Fruit fly (Drosophila melanogaster) whole organism, prepupa: Measurements from ENCODE around the gene CG10164.

Experiments used
- CG4318 ChIP-seq: fragments of 200-800 bp; sonication (Bioruptor generic); optimal IDR thresholded peaks from 3 replicates; lab custom pipeline; 2017; ENCODE audit warnings: missing biosample characterization, mild to moderate bottlenecking, missing genetic modification characterization
- CG6163 ChIP-seq: fragments of 200-800 bp; sonication (Bioruptor generic); IDR thresholded peaks from 3 replicates; pipeline ENCODE4 v1.3.6; 2022; ENCODE audit warnings: missing biosample characterization, missing genetic modification characterization
- Sox102F ChIP-seq: fragments of 200-800 bp; sonication (Bioruptor generic); optimal IDR thresholded peaks from 2 replicates; lab custom pipeline; 2016; ENCODE audit warnings: missing biosample characterization, mild to moderate bottlenecking, missing genetic modification characterization
- esn ChIP-seq: fragments of 200-800 bp; sonication (Bioruptor generic); optimal IDR thresholded peaks from 2 replicates; lab custom pipeline; 2016; ENCODE audit warnings: missing biosample characterization, mild to moderate bottlenecking, missing genetic modification characterization, moderate library complexity
- salr ChIP-seq, 2 experiments: fragments of 200-800 bp; sonication (Bioruptor generic); optimal IDR thresholded peaks; 3 replicates each; lab custom pipeline; 2016 to 2018; ENCODE audit warnings: missing biosample characterization in 2 of 2, missing genetic modification characterization in 2 of 2, mild to moderate bottlenecking in 1 of 2
- topi ChIP-seq: fragments of 200-800 bp; sonication (Bioruptor generic); optimal IDR thresholded peaks from 3 replicates; lab custom pipeline; 2016; ENCODE audit warnings: missing biosample characterization, missing genetic modification characterization

DNA sequence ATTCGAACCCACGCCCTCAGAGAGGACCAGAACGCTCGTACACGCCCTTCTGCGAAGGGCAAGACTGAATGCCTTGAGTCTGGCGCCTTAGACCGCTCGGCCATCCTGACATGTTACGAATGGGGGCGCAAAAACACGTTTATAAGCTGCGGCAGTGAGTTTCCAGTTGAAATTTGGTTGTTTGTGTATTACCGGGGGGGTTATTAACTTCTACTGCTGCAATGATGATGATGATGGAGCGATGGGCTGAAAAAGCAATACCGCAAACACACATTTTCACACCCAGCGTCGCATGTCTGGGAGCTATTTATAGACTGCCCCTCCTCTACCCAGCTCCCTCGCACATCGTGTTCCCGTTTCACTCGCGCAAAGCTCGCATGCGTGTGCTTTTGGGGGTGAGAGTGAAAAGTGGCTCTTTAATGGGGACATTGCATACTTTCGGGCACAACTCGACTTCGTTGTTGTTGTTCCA is 44.6 kb upstream of the CG10164 start:
- TF ChIP-seq salr (GFP tag; optimal IDR thresholded peaks at IDR 0.05; lab: Kevin White, UChicago) (no peak), CG4318 (GFP tag; lab: Kevin White, UChicago) (no peak), Sox102F (GFP tag; lab: Kevin White, UChicago) (no peak), esn (GFP tag; lab: Kevin White, UChicago) (no peak), CG6163 (GFP tag; lab: Robert Waterston, UW) (0 out of 3 replicates have a peak, but pooled peaks have one; percentile 43), topi (GFP tag; lab: Kevin White, UChicago) (no peak)
